Fruit fly (Drosophila melanogaster): ENCODE measurements around the gene CG15741.
A peak's percentile ranks its signal among the peaks of the same experiment; 100 is the strongest.

Gene CG15741

DNA sequence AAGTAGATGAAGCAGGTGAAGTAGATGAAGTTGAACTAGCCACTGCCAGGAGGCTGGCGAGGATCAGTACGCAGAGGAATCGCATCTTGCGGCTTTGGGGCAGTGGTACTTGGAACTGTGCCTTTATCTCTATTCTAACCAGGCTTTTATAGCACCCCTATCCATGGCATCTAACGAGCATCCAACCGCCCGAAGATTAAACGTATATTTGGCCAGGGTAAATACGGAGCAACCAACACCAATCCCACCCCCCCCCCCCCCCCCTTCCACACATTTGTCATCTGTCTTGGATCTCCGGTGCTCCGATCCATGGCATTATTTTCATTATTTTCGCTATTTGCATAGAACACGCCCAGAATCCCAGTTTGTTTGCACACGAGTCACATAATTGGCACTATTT is at the start of gene CG15741:
CG15741 (minus strand) TSS at position 101 of the 400 bp plus-strand sequence.
- TF ChIP-seq CG17801 (GFP tag; optimal IDR thresholded peaks at IDR 0.05; ENCODE audit: partially characterized antibody), result no peak

DNA sequence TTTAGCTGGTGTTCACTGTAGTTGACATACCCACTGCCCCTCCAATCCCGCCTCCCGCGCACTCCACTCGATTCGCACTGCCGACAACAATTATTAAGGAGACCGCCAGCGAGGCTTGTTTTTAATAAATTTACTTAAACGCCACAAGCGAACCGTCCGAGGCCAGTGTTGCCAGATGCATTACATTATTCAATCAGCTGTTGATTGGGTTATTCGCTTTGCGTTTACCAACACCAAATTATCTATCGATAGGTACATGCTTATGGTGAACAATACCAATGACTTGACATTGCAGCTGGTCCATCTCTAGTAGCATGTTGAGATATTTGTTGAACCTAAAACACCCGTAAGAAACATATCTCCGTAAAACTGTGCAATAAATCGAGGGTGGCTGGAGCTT is 49.1 kb upstream of the CG15741 start, which contains the start of the genes CG10353 and SelG:
CG10353 (minus strand) TSS at position 187 of the 400 bp plus-strand sequence.
SelG (plus strand) TSS at position 309 of the 400 bp plus-strand sequence.
- peak; percentile 71 for TF ChIP-seq CG17801 (GFP tag; optimal IDR thresholded peaks at IDR 0.05; ENCODE audit: partially characterized antibody)

DNA sequence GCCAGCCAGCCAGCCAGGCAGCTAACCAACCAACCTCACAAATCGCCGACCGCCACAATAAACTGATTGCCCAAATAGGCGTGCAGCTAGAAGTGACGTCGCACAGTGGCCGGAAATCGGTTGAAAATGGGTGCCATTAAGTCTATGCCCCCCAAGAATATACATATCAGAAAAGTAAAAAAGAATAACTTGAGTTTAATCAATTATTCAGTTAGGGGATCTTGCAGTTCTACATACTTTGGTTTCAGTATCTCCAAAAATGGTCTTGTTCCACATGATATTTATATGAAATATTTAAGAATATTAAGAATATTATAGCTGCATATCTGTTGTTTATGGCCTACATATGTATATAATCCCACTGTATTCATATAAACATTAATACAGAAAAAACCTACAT is 47.5 kb upstream of the CG15741 start:
- TF ChIP-seq CG17801 (GFP tag; optimal IDR thresholded peaks at IDR 0.05; ENCODE audit: partially characterized antibody), result no peak

DNA sequence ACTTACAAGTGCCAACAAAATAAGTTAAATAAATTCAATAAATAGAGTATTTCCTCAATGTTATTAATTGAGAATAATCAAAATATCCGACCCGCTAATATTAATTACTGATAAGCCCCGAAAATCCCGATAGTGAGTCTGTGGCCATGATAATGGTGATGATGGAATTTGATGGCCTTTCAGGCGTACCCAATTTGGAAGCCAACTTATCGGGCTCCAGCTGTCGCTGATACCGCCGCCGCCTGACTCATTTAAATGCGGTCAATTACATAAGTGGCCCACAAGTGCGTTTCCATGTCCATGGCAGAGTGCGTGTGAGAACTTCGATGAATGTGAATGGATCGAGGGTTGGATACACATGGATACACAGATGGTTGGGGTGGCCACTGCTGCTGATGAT is 46.3 kb upstream of the CG15741 start:
- no peak for TF ChIP-seq CG17801 (GFP tag; optimal IDR thresholded peaks at IDR 0.05; ENCODE audit: partially characterized antibody)

DNA sequence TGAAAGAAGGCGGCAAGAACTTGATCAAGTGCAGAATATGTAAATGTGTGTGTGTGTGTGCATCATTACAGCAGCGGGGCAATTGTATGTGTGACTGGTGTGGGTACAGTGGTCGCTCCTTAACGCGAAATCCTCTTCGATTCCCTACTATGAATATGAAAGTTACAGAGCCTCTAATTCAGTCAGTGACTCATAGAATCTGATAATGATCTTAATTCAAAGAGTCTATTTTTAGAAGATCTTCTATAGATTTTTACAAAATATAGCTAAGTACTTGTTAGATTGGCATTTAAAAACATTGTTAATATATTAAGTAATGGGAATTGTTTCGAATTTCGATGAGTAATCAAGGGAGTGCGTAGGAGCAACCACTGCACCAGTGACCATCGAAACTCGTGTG is 44.6 kb upstream of the CG15741 start:
- peak; percentile 13 for TF ChIP-seq CG17801 (GFP tag; optimal IDR thresholded peaks at IDR 0.05; ENCODE audit: partially characterized antibody)

DNA sequence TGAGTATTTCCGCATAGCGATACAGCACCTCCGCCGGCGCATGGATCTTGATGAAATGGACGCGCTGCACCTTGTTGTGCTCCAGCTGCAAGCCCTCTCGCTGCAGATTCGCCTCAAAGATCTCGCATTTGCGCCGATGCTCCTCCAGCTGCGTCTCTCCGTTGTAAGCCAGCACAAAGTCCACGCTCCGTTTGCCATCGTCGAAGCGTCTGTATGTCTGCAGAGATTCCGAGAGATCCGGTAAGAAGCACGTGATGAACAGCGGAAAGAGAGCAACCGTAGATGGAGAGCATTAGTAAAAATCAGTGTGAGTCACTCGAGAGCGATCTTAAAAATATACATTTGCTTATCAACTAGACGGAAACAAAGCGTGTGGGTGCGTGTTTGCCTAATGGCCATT is 43.9 kb upstream of the CG15741 start:
- no peak for TF ChIP-seq CG17801 (GFP tag; optimal IDR thresholded peaks at IDR 0.05; ENCODE audit: partially characterized antibody)

DNA sequence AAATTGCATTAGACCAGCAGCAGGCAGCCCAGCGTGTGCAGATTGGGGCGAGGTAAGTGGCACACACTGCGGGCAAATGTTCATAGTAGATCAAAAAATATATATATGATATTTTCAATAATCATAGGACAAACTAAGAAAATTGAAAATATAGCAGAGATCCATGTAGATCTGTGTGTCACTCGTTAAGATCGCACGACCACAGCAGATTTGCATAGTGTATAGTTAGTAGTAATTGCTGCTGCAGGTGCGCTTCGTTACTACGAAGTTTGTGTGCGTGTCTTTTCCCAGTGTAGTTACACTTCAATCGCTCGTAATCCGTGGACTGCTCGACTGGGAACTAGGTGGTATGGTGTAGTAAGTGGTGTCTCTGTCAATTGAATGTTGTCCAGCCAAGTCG is 39.3 kb upstream of the CG15741 start, which contains the start of gene CG10352:
CG10352 (minus strand) TSS at position 4 of the 400 bp plus-strand sequence.
- TF ChIP-seq CG17801 (GFP tag; optimal IDR thresholded peaks at IDR 0.05; ENCODE audit: partially characterized antibody), result no peak

DNA sequence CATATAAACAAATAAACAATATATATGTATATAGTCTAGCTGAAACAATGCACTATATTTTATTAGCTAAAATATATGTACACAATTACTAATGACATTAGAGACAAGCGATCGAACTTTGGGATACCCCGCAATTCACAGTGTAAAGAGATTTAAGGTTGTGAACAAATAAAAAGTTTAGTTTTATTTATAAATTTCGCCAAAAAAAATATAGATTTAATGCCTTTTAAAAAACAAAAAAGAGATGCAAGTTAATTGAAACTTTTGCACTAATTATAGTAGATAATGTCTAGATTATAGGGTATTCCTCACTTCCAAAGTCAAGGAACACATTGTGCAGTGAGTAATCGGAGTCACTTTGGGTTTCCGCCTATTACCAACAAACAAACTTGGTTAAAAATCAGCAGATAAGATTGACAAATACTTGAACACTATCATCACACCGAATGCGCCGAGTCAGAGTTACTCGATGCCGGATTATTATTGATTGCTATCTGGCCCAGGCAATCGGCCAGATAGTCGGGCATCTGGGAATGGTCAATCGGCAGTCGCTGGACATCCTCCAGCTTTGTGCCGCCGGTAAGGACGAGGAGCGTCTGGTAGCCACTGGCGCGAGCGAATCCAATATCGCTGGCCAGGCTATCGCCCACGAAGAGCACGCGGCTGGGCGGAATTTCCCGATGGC is 37.5 kb upstream of the CG15741 start:
- peak; percentile 3 for TF ChIP-seq CG17801 (GFP tag; optimal IDR thresholded peaks at IDR 0.05; ENCODE audit: partially characterized antibody)

DNA sequence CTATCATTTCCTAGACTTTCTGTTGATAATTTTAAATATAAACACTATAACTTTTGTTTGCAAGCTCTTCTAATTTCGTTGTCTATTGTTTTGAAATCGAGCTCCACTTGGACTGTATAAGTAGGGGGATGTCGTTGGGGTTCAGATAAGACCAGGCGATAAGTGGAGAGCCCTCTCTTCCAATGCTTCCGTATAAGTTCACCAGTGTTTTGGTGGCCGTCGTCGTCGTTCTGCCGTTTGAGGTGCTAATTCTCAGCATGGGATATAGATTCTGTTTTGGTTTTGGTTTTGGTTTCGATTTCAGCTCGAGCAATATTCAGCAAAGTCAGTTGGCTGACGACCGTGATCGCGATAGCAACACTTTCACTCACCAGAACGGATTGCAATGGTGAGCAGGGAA is 35.3 kb upstream of the CG15741 start, which contains the start of gene CG15739:
CG15739 (plus strand) TSS at position 204 of the 400 bp plus-strand sequence.
- TF ChIP-seq CG17801 (GFP tag; optimal IDR thresholded peaks at IDR 0.05; ENCODE audit: partially characterized antibody), result no peak

DNA sequence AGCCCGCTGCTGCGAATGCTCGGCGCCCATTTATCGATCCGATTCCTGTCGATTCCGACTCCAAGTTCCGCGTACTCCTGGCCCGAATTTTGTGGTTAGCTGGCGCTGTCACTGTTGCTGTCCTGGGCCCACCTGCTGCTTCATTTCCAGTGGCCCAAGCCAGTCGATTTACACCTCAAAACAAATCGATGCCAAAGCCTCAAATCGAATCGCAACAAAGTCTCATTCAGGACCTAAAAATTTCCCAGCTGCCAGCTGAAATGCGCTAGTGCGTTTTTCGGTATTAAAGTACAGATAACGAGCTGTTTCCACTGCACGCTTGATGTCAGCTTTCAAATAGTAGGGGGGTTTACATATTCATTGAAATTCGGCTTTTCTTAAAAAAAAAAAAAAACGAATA is 34.7 kb upstream of the CG15741 start, which contains the start of gene BORCS5:
BORCS5 (minus strand) TSS at position 263 of the 400 bp plus-strand sequence.
- TF ChIP-seq CG17801 (GFP tag; optimal IDR thresholded peaks at IDR 0.05; ENCODE audit: partially characterized antibody), result no peak

DNA sequence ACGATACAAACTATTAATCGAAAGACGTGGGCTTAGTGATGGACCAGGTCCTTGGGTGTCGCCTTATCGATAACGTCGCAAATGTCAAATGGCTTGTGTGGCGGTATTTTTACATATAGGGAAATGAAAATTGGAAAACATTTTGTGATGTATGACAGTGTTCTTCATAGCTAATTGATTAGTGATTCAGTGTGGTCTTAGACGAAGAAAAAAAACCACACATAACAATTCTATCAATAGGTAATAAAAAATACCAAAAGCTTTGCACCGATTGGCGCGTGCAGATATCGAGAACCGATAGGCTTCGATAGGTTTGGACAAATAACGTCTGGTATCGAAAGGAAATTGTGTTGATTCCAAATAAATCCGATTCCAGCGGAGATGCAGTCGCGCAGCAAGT is 31.0 kb upstream of the CG15741 start, which contains the start of the genes Nrd1 and CG1847:
Nrd1 (minus strand) TSS at position 28 of the 400 bp plus-strand sequence.
CG1847 (plus strand) TSS at position 305 of the 400 bp plus-strand sequence.
- TF ChIP-seq CG17801 (GFP tag; optimal IDR thresholded peaks at IDR 0.05; ENCODE audit: partially characterized antibody), result no peak

DNA sequence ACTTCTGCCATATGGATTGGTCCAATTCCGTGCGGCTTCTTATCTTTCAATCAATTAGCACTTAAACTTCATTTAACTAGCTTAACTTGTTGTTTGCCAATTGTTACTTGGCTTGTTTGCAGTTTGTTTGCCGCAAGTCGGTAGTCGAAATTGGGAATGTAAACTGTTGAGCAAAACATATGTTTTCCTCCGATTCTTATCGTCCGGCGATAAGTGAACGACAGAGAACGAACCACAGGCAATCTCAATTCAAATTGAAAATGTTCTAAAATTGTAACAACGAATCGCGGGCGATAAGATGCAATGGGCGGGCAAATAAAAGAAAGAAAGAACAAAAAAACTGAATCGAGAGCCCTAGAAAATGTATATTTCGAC is 20.6 kb upstream of the CG15741 start:
- no peak for TF ChIP-seq CG17801 (GFP tag; optimal IDR thresholded peaks at IDR 0.05; ENCODE audit: partially characterized antibody)

DNA sequence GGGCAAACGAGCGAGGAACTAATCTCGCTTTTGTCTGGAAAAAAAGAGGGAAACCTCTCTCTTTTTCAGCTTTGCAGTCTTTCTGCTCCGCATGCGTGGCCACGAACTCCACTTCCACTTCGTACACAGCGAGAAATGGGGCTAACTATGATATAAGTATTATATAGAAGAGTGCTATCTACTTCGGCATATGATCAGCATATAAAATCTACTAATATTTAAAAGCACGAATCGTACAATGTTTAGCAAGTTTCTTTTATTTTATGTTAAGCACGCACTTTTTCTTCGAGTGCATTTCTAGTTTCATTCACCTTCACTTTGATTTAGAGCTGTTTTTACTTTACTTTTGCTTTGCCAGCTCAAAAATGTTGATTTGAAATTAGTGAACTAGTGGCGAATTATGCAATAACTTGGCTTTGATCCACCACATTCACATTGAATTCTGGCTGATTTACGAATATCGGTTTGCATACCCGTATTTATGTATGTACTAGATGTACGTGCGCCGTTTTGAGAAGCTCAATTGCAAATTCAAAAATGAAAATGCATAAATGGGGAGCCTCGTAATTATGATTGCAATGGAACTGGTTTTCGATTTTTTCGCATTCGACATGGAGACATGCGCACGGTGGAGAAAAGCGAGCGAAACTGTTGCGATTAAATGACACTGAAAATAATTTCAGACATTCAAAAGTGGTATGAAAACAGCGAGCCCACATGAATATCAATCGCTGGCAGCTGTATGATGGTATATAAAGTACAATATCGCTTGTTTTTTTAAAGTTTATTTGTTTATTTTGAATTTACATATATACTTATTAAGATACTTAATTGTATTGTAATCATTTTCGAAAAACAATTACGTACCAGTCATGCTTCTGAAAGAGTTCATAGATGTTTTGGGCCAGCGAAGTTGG is 20.0 kb upstream of the CG15741 start:
- TF ChIP-seq CG17801 (GFP tag; optimal IDR thresholded peaks at IDR 0.05; ENCODE audit: partially characterized antibody), result peak; percentile 93

DNA sequence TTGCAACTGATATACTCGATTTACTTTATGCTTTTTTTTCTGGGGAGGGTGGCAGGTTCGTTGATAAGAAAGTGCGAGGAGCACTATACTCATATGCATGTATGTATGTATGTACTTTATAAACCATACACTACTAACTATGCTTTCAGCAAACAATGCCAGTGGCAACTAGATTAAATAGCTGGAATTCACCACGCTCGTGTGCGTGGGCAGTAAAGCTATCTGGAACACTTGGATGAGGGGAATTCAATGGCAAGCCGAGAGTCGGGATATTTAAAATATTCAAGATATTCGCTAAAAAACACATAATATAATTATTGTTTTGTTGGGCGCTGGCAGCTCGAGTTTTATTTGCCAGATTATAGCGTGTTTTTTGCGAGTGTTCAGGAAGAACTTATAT is 19.0 kb upstream of the CG15741 start:
- TF ChIP-seq CG17801 (GFP tag; optimal IDR thresholded peaks at IDR 0.05; ENCODE audit: partially characterized antibody), result no peak

DNA sequence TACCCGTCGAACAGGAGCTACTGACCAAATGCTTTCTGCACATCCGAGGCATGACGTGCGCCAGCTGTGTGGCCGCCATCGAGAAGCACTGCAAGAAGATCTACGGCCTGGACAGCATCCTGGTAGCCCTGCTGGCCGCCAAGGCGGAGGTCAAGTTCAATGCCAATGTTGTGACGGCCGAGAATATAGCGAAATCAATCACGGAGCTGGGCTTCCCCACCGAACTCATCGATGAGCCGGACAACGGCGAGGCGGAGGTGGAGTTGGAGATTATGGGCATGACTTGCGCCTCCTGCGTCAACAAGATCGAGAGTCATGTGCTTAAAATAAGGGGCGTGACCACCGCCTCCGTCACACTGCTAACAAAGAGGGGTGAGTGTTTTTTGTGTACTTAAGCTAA is 18.1 kb upstream of the CG15741 start:
- TF ChIP-seq CG17801 (GFP tag; optimal IDR thresholded peaks at IDR 0.05; ENCODE audit: partially characterized antibody), result no peak
